Fruit fly (Drosophila melanogaster): ENCODE measurements around the gene CG31937.

DNA sequence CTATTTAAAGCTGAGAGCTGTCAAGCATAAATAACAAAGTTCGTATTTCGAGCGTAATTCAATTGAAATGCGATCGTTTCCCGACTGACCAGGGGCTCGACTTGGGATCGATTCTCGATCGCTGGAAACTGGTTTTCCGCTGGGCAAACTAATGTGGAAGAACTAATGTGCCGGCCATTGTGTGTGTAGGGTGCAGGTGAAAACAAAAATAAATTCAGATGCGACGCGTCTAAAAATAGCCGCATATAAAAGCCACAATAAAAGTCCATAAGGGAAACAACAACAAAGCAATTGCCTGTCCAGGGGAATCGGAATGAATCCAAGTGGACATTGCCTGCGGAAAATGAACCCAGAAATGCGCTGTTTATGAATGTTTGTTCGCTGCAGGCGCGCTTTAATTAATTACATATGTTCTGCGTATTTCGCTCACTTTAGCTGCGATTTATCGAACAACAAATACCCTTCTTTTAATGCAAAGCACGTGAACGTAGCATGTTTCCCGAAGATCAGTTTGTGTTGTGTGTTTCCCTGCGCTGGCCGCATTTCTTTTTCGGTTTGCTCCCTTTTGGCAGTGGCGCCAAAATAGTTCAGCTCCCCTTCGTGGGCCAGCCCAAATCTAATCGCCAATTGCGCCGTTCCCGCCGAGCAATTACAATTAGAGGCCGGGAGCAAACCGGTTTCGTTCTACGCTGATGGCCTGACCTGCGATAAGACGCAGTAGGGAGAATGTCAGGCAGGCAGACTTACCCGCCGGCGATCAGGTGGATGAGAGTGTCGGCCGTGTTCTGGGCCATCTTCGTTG, 6.4 kb upstream of the CG31937 start:
- TF ChIP-seq CG9705 (GFP tag; optimal IDR thresholded peaks at IDR 0.05) (no peak), Abd-B (GFP tag; optimal IDR thresholded peaks at IDR 0.05) (no peak), sage (GFP tag; optimal IDR thresholded peaks at IDR 0.05) (no peak)

Measured in whole organism, wandering third instar larva.